Fruit fly (Drosophila melanogaster): ENCODE data around the gene Gale.

- no peak for TF ChIP-seq CG8478 (optimal IDR thresholded peaks at IDR 0.05)
- TF ChIP-seq CTCF (optimal IDR thresholded peaks at IDR 0.05): no peak
Observed at dm6 chr3L:644111-644718, 4.1 kb upstream of the Gale start.
